Worm (Caenorhabditis elegans) whole organism, L4/young adult: ENCODE data around the gene F18A11.2.
"Not testable (repeated sequence)": the region's sequence is repeated elsewhere in the genome, so short reads cannot be mapped to it uniquely, and the experiment has no call there.

Experiments used
- W03F9.2 ChIP-seq: fragments of 150-350 bp; optimal IDR thresholded peaks from 2 replicates; lab custom pipeline; 2014; ENCODE audit warnings: missing biosample characterization, missing genetic modification characterization
- dao-5 ChIP-seq: sonication (generic microtip); optimal IDR thresholded peaks from 2 replicates; lab custom pipeline; 2016; ENCODE audit warnings: missing genotype, missing genetic modification characterization, moderate library complexity, missing compliant biosample characterization
- him-1 ChIP-seq: sonication (generic microtip); optimal IDR thresholded peaks from 2 replicates; lab custom pipeline; 2016; ENCODE audit warnings: missing genotype, missing genetic modification reagents, missing genetic modification characterization, missing compliant biosample characterization

Gene F18A11.2

DNA sequence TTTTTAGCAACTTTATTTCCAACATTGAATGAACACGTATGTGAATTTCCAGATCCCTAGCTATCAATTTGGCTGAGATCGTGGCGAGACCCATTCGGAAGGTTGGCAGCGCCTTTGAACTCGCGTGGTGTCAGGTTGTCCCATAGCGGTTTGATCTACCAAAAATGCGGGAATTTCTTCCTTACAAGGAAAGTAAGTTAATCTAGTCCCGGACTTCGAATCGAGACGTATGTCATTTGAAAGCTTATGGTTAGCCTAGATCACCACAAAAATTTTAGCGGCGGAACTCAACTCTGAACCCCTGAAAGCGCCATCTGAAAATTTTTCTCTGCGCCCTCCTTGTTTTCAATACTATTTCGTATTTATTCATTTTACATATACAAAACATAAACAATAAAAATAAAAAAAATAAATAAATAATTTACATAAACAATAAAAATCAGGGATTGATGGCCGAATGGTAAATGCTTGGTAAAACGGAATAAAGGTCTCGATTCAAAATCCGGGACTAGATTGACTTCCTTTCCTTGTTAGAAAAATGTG, at the start of gene F18A11.2:
TSS of gene F18A11.2 (plus strand) at position 51 of the 543 bp plus-strand sequence.
- TF ChIP-seq him-1 (tag; lab: Kevin White, UChicago); dao-5; W03F9.2 (tag; lab: Kevin White, UChicago): not testable (repeated sequence)

DNA sequence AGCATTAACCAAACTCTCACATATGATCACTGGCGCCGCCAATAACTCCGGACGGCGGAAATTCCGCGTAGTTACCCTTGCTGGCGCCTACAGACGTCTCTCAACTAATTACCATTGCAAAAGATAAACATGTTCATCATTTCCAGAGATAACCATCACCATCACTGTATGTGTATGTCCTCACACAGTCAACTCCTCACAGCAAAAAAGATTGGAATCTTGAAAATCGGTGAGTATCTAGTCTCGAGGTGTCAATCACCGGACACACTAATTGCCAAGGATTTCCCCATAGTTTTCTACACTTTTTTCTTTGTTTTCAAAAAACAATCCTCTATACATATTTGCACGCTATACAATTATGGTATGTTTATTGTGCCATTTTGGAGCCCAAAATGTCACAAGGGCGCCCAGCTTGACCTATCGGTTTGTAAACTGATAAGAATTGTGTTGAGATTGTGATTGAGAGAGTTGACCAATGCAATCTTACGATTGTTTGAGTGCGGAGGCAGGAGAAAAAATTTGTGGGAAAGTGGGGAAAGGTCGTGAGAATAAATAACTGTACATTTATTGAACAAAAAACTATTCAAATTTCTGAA, 49.4 kb upstream of the F18A11.2 start:
- TF ChIP-seq dao-5 (no peak), him-1 (tag; lab: Kevin White, UChicago) (no peak), W03F9.2 (tag; lab: Kevin White, UChicago) (no peak)

DNA sequence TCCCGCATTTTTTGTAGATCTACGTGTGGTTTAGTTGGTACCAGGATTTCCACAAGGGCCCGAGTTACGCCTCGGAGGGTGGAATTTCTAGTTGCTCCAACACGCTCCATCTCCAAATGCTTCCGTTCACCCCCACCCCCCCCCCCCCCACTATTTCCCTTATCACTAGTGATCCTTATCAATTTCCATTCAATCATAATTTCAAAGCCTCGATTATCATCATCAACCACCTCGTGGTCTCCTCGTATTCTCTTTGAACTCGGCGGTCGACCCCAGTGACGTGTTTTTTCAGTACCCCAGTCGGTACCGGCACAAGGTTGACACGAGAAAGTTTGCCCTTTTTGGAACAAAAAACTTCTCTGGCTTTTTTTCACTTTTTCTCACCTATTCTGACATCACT, 48.7 kb upstream of the F18A11.2 start:
- no peak for TF ChIP-seq dao-5
- TF ChIP-seq W03F9.2 (tag; lab: Kevin White, UChicago): no peak
- no peak for TF ChIP-seq him-1 (tag; lab: Kevin White, UChicago)

DNA sequence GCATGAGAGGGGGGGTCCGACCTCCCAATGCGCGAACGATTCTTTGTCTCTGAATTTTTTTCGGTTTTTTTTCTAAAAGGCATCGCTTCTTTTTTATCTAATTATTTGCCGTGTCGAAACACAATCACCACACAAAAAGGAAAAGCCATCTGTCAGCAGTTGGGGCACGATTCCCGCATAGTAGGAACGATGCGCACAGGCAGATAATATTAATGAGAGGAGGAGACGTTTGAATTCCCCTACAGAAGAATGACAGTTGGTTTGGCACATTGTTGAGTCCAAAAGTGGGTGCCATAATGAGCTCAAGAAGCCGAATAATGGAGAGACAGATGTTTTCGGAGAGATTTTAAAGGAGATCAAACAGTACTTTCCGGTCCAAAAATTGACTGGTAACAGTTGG, 46.8 kb upstream of the F18A11.2 start:
- TF ChIP-seq him-1 (tag; lab: Kevin White, UChicago) (no peak), W03F9.2 (tag; lab: Kevin White, UChicago) (no peak), dao-5 (no peak)

DNA sequence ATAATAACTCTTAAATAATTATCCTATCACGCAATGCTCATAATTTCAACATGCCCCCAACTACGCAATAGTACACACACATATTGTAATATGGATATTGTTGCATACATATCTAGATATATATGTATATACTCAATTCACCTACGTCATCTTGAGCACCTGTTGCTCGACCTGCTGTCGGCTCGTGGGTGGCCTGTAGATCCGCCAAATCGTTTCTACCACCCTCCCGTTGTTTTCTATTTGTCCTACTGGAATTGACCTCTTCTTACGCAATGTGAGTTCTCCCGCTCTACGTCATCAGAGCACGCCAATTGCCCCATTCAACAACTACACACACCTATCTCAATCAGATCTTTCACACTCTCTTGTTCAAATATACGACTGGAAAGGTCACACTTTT, 45.7 kb upstream of the F18A11.2 start:
- no peak for TF ChIP-seq him-1 (tag; lab: Kevin White, UChicago)
- no peak for TF ChIP-seq W03F9.2 (tag; lab: Kevin White, UChicago)
- no peak for TF ChIP-seq dao-5

DNA sequence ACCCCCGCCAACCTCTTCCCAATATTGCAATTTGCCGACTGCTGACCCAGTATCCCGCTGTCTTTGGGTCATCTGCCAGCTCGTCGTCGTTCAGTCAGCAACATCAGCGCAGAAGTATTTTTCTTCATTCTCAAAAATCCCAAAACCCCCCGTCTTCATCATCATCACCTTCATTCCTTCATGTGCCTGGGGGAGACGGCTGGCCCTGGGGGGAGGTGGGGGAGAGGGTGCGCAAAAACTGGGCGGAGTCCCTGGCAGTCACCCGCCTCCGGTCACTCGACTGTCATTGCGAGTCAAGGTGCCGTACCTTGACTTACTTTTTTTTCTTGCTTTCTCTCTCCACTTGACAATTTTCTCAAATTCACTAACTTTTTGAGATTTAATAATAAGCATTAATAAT, 43.7 kb upstream of the F18A11.2 start:
- TF ChIP-seq dao-5 (no peak), him-1 (tag; lab: Kevin White, UChicago) (no peak), W03F9.2 (tag; lab: Kevin White, UChicago) (no peak)

DNA sequence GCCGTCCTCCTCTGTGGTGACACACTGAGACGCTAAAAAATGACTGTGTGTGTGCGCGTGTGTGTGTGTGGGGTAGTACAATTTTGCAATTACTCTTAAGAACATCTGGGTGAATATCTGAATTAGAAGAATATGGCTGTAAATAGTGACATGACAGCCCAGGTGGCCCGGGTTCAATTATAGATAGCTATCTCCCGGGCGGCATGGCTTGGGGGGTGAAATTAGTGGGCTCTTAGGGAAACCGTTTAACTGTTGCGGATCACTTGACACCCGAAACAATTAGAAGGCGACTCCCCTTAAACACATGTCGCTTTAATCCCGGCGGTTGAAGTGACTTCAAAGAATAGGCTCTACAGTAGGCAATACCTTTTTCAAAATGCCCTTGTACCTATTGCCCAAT, 41.3 kb upstream of the F18A11.2 start:
- no peak for TF ChIP-seq dao-5
- TF ChIP-seq him-1 (tag; lab: Kevin White, UChicago): no peak
- TF ChIP-seq W03F9.2 (tag; lab: Kevin White, UChicago): no peak

DNA sequence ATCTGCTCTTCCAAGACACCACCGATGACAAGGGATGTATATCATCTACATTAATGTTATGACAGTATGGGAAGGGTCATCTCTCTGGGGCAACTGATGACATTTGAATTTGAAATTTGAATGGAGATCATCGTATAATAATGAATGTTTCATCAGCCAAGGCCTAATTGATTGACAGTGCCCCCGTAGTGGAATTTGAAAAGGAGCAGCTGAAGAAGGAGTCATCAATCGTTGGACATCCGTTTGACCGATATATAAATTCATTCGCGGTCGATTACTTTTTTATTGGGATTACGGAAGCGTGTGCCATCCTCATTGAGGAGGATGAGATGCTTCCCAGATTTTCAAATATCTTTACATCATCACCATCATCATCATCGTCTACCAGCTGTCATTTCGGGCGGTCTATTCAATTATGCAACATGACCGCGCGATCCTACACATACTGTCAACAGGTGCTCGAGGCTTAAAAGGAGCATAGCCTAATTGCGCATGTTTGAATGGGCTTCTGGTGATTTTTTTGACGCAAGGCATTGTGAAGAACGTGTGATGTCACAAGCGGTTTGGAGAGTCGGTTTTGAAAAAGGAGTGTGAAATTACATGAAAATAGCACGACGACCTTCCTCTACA, 40.4 kb upstream of the F18A11.2 start:
- no peak for TF ChIP-seq him-1 (tag; lab: Kevin White, UChicago)
- TF ChIP-seq W03F9.2 (tag; lab: Kevin White, UChicago): no peak
- no peak for TF ChIP-seq dao-5

DNA sequence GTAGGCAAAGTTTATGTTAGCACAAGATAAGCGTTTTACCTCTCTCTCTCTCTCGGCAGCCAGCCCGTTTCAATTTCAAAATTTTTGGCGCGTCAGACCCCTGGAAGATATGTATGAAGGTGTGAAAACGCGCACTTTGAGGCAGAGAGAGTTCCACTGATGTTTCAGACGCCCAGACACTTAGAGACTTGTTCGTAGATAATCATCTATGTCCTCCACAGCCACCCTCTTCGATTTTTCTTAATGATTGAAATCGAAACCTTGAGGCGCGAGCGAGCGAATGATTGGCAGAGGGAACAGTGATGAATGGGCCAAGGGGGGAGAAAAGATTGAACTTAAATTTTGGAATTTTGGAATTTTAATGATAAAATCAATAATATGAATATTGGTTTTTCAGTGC, 39.9 kb upstream of the F18A11.2 start:
- TF ChIP-seq W03F9.2 (tag; lab: Kevin White, UChicago) (no peak), him-1 (tag; lab: Kevin White, UChicago) (no peak), dao-5 (no peak)

DNA sequence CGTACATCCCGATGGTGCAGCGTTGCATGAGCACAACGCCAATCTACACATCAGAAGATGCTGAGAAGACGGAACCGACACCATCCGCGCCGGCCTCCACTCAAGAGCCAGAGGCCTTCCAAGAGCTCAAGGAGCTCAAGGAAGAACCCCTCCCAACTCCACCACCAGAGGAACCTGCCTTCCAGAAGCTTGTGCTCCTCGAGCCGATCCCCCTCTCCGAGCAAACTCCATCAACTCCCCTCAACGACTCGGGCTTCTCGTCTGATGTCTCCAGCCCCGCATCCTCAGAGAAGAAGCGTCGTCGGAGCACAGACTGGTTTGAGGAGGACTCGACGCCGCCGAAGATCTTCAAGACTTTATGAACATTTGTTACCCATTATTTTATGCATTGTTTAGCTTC, 39.3 kb upstream of the F18A11.2 start:
- no peak for TF ChIP-seq dao-5
- no peak for TF ChIP-seq him-1 (tag; lab: Kevin White, UChicago)
- no peak for TF ChIP-seq W03F9.2 (tag; lab: Kevin White, UChicago)

DNA sequence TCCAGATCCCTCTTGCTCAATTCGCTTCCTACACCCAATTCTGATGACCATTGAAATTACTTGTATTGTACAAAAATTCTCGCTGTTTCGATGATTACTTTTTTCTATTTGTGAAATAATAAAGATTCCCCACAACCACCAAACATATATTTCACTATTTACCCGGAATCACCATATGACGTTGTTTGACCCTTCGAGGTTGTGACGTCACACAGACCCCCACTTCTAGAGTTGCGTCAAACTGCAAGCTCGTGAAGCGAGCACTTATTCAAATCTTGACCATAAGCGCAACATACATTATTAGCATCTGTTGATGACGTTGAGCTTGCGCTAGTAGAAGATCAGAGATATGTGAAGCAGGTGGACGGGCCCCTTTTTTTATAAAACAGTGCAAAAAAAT, 38.5 kb upstream of the F18A11.2 start:
- TF ChIP-seq dao-5 (no peak), W03F9.2 (tag; lab: Kevin White, UChicago) (no peak), him-1 (tag; lab: Kevin White, UChicago) (no peak)

DNA sequence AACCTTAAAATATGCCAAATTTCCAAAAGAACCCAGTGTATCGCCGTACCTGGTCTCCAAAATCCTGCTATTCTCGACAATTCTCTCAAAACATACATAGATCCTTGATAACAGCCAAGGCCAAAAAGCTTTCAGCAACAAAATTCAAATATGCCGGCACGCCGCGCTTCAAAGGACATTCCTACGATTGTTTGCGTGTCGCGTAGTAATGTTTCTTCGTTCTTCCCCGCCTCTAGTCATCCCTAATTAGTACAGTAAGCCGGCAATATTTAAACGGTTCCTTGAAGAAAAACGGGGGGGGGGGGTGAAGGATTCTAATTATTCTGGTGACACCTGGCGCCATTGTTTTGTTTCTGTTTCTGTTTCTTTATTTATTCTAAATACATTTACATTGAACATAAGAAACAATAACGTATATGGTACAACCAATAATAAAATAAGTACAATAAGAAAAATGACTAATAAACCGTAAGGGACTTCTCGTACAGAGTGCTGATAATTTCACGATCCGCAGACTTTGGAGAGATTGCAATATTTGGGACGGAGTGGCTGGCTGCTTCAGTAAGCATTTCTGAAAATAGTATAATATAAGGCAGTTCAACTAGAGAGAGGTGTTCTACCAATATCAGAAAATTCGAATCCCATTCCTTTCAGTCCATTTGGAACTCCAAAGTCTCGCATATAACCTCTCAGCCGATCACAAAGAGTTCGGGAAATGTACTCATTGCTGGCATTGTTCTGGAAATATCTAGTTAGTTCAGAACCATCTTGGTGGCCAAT, 37.3 kb upstream of the F18A11.2 start:
- no peak for TF ChIP-seq him-1 (tag; lab: Kevin White, UChicago)
- no peak for TF ChIP-seq W03F9.2 (tag; lab: Kevin White, UChicago)

DNA sequence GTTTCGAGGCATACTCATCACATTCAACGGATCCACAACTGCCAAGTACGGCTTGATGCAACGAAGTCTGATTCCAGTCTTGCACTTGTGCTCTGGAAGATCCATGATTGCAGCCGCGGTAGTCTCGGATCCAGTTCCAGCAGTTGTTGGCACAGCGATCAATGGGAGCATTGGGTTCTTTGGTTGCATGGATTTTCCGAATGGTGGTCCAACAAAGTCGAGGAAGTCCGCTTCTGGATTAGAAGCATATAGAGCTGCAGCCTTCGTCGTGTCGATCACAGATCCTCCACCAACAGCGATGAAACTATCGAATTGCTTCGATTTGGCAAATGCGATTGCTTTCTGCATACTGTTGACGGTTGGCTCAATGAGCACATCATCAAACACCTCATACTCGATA, 36.2 kb upstream of the F18A11.2 start:
- TF ChIP-seq him-1 (tag; lab: Kevin White, UChicago) (no peak), dao-5 (no peak), W03F9.2 (tag; lab: Kevin White, UChicago) (no peak)

DNA sequence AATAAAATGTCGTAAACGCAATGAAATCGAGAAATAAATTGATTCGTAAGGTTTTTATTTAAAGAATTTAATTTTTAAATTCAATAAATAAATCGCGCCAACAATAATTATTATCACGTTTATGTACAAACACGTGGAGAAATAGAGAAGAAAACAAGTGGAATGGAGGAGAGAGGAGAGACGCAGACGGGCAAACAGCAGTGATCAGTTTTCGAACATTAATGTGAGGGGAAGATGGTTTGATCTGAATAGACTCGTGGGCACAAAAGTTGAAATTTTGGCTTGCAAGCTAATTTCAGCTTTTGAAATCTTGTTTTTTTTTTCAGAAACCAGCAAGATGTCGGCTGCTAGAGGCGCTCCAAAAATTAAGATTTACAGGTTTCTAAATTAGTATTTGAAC, 35.2 kb upstream of the F18A11.2 start, which contains the start of gene hphd-1:
TSS of gene hphd-1 (minus strand) at position 323 of the 400 bp plus-strand sequence.
- no peak for TF ChIP-seq dao-5
